Worm (Caenorhabditis elegans) whole organism, early embryonic: ENCODE data around the gene ZK813.1.

Experiments used
- B0310.2 ChIP-seq: sonication (generic microtip); optimal IDR thresholded peaks from 2 replicates; lab custom pipeline; 2016; ENCODE audit warnings: mild to moderate bottlenecking, missing genetic modification characterization, missing compliant biosample characterization
- ama-1 ChIP-seq: fragments of 150-350 bp; optimal IDR thresholded peaks from 2 replicates; lab custom pipeline; 2014
- ets-7 ChIP-seq: sonication (generic microtip); optimal IDR thresholded peaks from 2 replicates; lab custom pipeline; 2016; ENCODE audit warnings: missing genotype, missing genetic modification characterization, missing compliant biosample characterization
- flt-1 ChIP-seq: fragments of 200-800 bp; sonication (Bioruptor generic); IDR thresholded peaks from 2 replicates; pipeline ENCODE4 v1.3.6; 2022; ENCODE audit warnings: missing genetic modification characterization, missing compliant biosample characterization
- hmbx-1 ChIP-seq: sonication (generic microtip); optimal IDR thresholded peaks from 2 replicates; lab custom pipeline; 2016; ENCODE audit warnings: mild to moderate bottlenecking, missing genetic modification characterization, missing compliant biosample characterization
- pes-1 ChIP-seq: fragments of 200-800 bp; sonication (Bioruptor generic); IDR thresholded peaks from 2 replicates; pipeline ENCODE4 v1.3.6; 2022; ENCODE audit warnings: missing genetic modification reagents, missing genetic modification characterization, missing compliant biosample characterization
- scrt-1 ChIP-seq: fragments of 200-800 bp; sonication (Bioruptor generic); IDR thresholded peaks from 2 replicates; pipeline ENCODE4 v1.3.6; 2022; ENCODE audit warnings: missing genetic modification characterization, missing compliant biosample characterization
- tbx-11 ChIP-seq: fragments of 200-800 bp; sonication (Bioruptor generic); IDR thresholded peaks from 2 replicates; pipeline ENCODE4 v1.3.6; 2022; ENCODE audit warnings: missing genetic modification characterization, missing compliant biosample characterization
- tbx-37 ChIP-seq: fragments of 200-800 bp; sonication (Bioruptor generic); conservative IDR thresholded peaks from 2 replicates; pipeline ENCODE4 v1.3.6; 2022; ENCODE audit warnings: missing genetic modification reagents, missing genetic modification characterization, missing compliant biosample characterization
- tra-4 ChIP-seq: sonication (generic microtip); optimal IDR thresholded peaks from 2 replicates; lab custom pipeline; 2017; ENCODE audit warnings: missing genetic modification characterization, missing compliant biosample characterization

DNA sequence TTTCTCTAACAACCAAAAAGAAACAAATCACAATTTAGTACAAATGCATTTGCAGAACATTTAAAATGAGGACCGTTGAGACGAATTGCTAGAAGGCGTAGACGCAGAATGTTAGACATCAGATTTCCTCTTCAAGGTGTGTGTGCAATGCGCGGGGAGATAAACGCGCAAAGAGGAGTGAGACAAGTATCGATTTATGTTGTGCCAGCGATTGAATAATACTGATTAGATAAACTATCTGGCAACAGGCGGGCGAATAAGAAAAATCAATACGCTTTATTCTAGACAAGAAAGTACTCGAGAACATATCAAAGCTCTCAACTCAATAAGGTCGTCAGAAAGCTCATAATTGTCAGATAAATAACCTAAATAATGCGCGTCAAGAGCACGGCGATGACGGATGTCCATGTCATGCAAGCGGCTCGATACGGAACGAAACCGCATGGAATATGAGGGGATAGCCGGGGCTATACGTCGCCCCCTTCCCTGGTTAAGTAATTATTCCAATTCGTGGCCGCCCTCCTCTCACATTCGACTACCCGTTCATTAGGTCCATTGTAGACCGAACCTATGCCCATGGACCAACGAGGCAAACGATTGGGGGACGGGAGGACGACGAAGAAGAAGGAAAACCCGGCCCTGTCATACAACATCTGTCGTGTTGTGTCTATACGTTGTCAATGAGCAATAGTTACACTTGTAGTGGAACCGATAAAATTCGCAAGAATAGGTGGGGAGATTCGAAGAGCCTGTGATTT lies 21.1 kb downstream of the ZK813.1 start:
- TF ChIP-seq ama-1 (lab: Kevin White, UChicago), result no peak
- TF ChIP-seq scrt-1, result no peak
- no peak for TF ChIP-seq B0310.2 (tag; lab: Kevin White, UChicago)
- TF ChIP-seq flt-1, result no peak
- no peak for TF ChIP-seq ets-7 (tag; lab: Kevin White, UChicago)
- TF ChIP-seq hmbx-1, result no peak
- no peak for TF ChIP-seq tra-4 (tag; lab: Kevin White, UChicago)
- TF ChIP-seq tbx-37 (GFP tag; lab: Robert Waterston, UW), result no peak
- no peak for TF ChIP-seq tbx-11 (GFP tag; lab: Robert Waterston, UW)
- TF ChIP-seq pes-1 (GFP tag; lab: Robert Waterston, UW), result no peak
